Worm (Caenorhabditis elegans) whole organism, mixed stage, embryonic: ENCODE data around the gene R09H10.7.

Source experiments
- M03D4.4 ChIP-seq: sonication (generic microtip); optimal IDR thresholded peaks from 2 replicates; lab custom pipeline; 2017; ENCODE audit warnings: mild to moderate bottlenecking, missing genetic modification characterization, missing compliant biosample characterization
- bed-3 ChIP-seq: fragments of 200-800 bp; sonication (Bioruptor generic); optimal IDR thresholded peaks from 3 replicates; lab custom pipeline; 2018; ENCODE audit warnings: mild to moderate bottlenecking, missing genetic modification characterization, moderate library complexity, missing compliant biosample characterization
- blmp-1 ChIP-seq: fragments of 150-350 bp; optimal IDR thresholded peaks from 2 replicates; lab custom pipeline; 2014; ENCODE audit warnings: missing biosample characterization, missing genetic modification characterization
- ceh-39 ChIP-seq: fragments of 150-350 bp; optimal IDR thresholded peaks from 2 replicates; lab custom pipeline; 2014; ENCODE audit warnings: missing biosample characterization, missing genetic modification characterization
- ceh-43 ChIP-seq: fragments of 200-800 bp; sonication (Bioruptor generic); optimal IDR thresholded peaks from 2 replicates; lab custom pipeline; 2018; ENCODE audit warnings: mild to moderate bottlenecking, missing genetic modification characterization, moderate library complexity, missing compliant biosample characterization
- ceh-83 ChIP-seq: fragments of 200-800 bp; sonication (Bioruptor generic); optimal IDR thresholded peaks from 2 replicates; lab custom pipeline; 2018; ENCODE audit warnings: mild to moderate bottlenecking, missing genetic modification characterization, missing compliant biosample characterization
- ces-1 ChIP-seq: fragments of 150-350 bp; optimal IDR thresholded peaks from 2 replicates; lab custom pipeline; 2014; ENCODE audit warnings: missing biosample characterization, missing genetic modification reagents, missing genetic modification characterization
- cnd-1 ChIP-seq: fragments of 200-800 bp; sonication (Bioruptor generic); optimal IDR thresholded peaks from 2 replicates; lab custom pipeline; 2018; ENCODE audit warnings: mild to moderate bottlenecking, missing genetic modification characterization, missing compliant biosample characterization
- drap-1 ChIP-seq: fragments of 200-800 bp; sonication (Bioruptor generic); optimal IDR thresholded peaks from 3 replicates; lab custom pipeline; 2018; ENCODE audit warnings: mild to moderate bottlenecking, missing genetic modification characterization, missing compliant biosample characterization
- elt-1 ChIP-seq: sonication (generic microtip); optimal IDR thresholded peaks from 2 replicates; lab custom pipeline; 2017; ENCODE audit warnings: missing genetic modification characterization, mild to moderate bottlenecking, missing compliant biosample characterization, antibody characterized with exemption, moderate library complexity, borderline replicate concordance; ENCODE audit not compliant: insufficient read depth
- flh-1 ChIP-seq: fragments of 200-800 bp; sonication (Bioruptor generic); optimal IDR thresholded peaks from 2 replicates; lab custom pipeline; 2018; ENCODE audit warnings: mild to moderate bottlenecking, missing genetic modification characterization, moderate library complexity, missing compliant biosample characterization
- ham-2 ChIP-seq: fragments of 200-800 bp; sonication (Bioruptor generic); optimal IDR thresholded peaks from 2 replicates; lab custom pipeline; 2018; ENCODE audit warnings: mild to moderate bottlenecking, missing genetic modification characterization, missing compliant biosample characterization
- hlh-1 ChIP-seq: fragments of 150-350 bp; optimal IDR thresholded peaks from 2 replicates; lab custom pipeline; 2014; ENCODE audit warnings: missing biosample characterization, missing genetic modification reagents, missing genetic modification characterization
- lin-13 ChIP-seq: fragments of 150-350 bp; optimal IDR thresholded peaks from 2 replicates; lab custom pipeline; 2014; ENCODE audit warnings: missing biosample characterization, missing genetic modification characterization
- lin-32 ChIP-seq: fragments of 200-800 bp; sonication (Bioruptor generic); optimal IDR thresholded peaks from 2 replicates; lab custom pipeline; 2018; ENCODE audit warnings: mild to moderate bottlenecking, missing genetic modification characterization, missing compliant biosample characterization
- mep-1 ChIP-seq: fragments of 150-350 bp; optimal IDR thresholded peaks from 2 replicates; lab custom pipeline; 2017; ENCODE audit warnings: missing biosample characterization, missing genetic modification reagents, missing genetic modification characterization, inconsistent platforms
- mls-2 ChIP-seq: sonication (generic microtip); optimal IDR thresholded peaks from 2 replicates; lab custom pipeline; 2016; ENCODE audit warnings: mild to moderate bottlenecking, missing genetic modification characterization, moderate library complexity, missing compliant biosample characterization
- nhr-2 ChIP-seq: fragments of 150-350 bp; optimal IDR thresholded peaks from 2 replicates; lab custom pipeline; 2014; ENCODE audit warnings: missing biosample characterization, missing genetic modification characterization
- nhr-237 ChIP-seq: fragments of 150-350 bp; optimal IDR thresholded peaks from 2 replicates; lab custom pipeline; 2014; ENCODE audit warnings: missing biosample characterization, missing genetic modification characterization
- nhr-28 ChIP-seq: fragments of 150-350 bp; optimal IDR thresholded peaks from 2 replicates; lab custom pipeline; 2014; ENCODE audit warnings: missing biosample characterization, missing genetic modification characterization
- nhr-76 ChIP-seq: sonication (generic microtip); optimal IDR thresholded peaks from 2 replicates; lab custom pipeline; 2017; ENCODE audit warnings: missing biosample characterization, missing genetic modification characterization
- pha-4 ChIP-seq: fragments of 150-350 bp; optimal IDR thresholded peaks from 2 replicates; lab custom pipeline; 2018; ENCODE audit warnings: missing biosample characterization, missing genetic modification reagents, missing genetic modification characterization
- sem-2 ChIP-seq: fragments of 200-800 bp; sonication (Bioruptor generic); optimal IDR thresholded peaks from 2 replicates; lab custom pipeline; 2018; ENCODE audit warnings: mild to moderate bottlenecking, missing genetic modification characterization, missing compliant biosample characterization
- snpc-4 ChIP-seq: fragments of 150-350 bp; optimal IDR thresholded peaks from 2 replicates; lab custom pipeline; 2014; ENCODE audit warnings: missing biosample characterization, missing genetic modification characterization
- sptf-1 ChIP-seq: sonication (generic microtip); optimal IDR thresholded peaks from 2 replicates; lab custom pipeline; 2017; ENCODE audit warnings: mild to moderate bottlenecking, missing genetic modification characterization, moderate library complexity, missing compliant biosample characterization
- tbx-8 ChIP-seq: fragments of 200-800 bp; sonication (Bioruptor generic); optimal IDR thresholded peaks from 2 replicates; lab custom pipeline; 2018; ENCODE audit warnings: mild to moderate bottlenecking, missing genetic modification characterization, moderate library complexity, missing compliant biosample characterization
- unc-120 ChIP-seq: sonication (generic microtip); optimal IDR thresholded peaks from 2 replicates; lab custom pipeline; 2017; ENCODE audit warnings: missing genetic modification characterization, missing compliant biosample characterization; ENCODE audit not compliant: poor library complexity, severe bottlenecking
- unc-62 ChIP-seq: fragments of 150-350 bp; optimal IDR thresholded peaks from 2 replicates; lab custom pipeline; 2014; ENCODE audit warnings: missing biosample characterization, missing genetic modification reagents, missing genetic modification characterization
- zip-8 ChIP-seq: fragments of 150-350 bp; optimal IDR thresholded peaks from 2 replicates; lab custom pipeline; 2014; ENCODE audit warnings: missing biosample characterization, missing genetic modification characterization
- ztf-11 ChIP-seq: fragments of 150-350 bp; optimal IDR thresholded peaks from 2 replicates; lab custom pipeline; 2014; ENCODE audit warnings: missing biosample characterization, missing genetic modification characterization

Gene R09H10.7

DNA sequence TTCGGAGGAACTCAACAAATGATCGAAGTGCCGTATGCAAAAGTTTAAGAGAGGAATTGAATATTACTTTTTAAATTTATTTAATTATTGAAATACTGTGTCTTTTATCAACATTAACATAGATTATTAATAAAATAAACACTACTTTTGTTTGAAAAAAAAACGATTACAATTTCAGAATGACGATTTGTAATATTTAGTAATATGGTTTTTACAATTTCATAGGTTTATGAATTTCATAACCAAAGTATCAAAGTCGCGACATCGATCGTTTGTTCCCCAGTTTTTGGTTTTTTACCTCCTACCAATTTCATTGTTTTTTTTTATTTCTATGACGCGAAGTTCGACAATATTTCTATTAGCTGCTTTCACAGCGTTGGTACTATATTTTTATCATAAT, 20.9 kb upstream of the R09H10.7 start, which contains the start of gene R09H10.1:
R09H10.1 (plus strand) TSS at position 301 of the 400 bp plus-strand sequence.
- TF ChIP-seq elt-1 (tag; lab: Kevin White, UChicago) (no peak), snpc-4 (tag; lab: Kevin White, UChicago) (no peak), hlh-1 (tag; lab: Kevin White, UChicago) (no peak), ham-2 (no peak), nhr-76 (tag; lab: Kevin White, UChicago) (no peak), nhr-237 (tag; lab: Kevin White, UChicago) (no peak), lin-13 (tag; lab: Kevin White, UChicago) (no peak), drap-1 (GFP tag; lab: Kevin White, UChicago) (no peak)
- TF ChIP-seq, all 35 proteins: peak for 0

DNA sequence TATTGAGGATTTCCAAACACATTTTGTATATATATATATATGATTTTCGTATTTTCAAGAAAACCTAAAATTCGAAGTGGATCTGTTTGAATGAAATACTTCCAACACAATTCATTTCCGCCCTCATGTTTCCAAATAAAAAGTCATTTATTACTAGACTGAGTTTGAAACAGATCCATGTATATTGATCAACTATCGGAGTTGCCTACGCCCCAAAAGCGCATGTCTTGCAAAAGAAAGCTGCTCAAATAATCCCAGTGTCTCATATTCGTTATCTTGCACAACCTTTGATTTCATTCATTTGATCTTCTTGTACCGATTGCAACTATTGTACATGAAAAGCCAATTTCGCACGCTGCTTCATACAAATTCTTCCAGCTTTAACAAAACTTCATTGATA, 18.3 kb upstream of the R09H10.7 start, which contains the start of gene R09H10.2:
R09H10.2 (plus strand) TSS at position 301 of the 400 bp plus-strand sequence.
- TF ChIP-seq unc-120 (tag; lab: Kevin White, UChicago) (no peak), lin-32 (GFP tag; lab: Kevin White, UChicago) (no peak), nhr-2 (tag; lab: Kevin White, UChicago) (no peak), mls-2 (tag; lab: Kevin White, UChicago) (no peak), nhr-28 (tag; lab: Kevin White, UChicago) (no peak), zip-8 (tag; lab: Kevin White, UChicago) (no peak), sptf-1 (tag; lab: Kevin White, UChicago) (no peak), sem-2 (no peak), hlh-1 (tag; lab: Kevin White, UChicago) (no peak), unc-62 (GFP tag; lab: Kevin White, UChicago) (no peak), flh-1 (no peak), elt-1 (tag; lab: Kevin White, UChicago) (no peak), ceh-43 (GFP tag; lab: Kevin White, UChicago) (no peak), tbx-8 (GFP tag; lab: Kevin White, UChicago) (no peak), drap-1 (GFP tag; lab: Kevin White, UChicago) (no peak), lin-13 (tag; lab: Kevin White, UChicago) (no peak), blmp-1 (tag; lab: Kevin White, UChicago) (no peak), ztf-11 (tag; lab: Kevin White, UChicago) (no peak), ceh-39 (tag; lab: Kevin White, UChicago) (no peak)

DNA sequence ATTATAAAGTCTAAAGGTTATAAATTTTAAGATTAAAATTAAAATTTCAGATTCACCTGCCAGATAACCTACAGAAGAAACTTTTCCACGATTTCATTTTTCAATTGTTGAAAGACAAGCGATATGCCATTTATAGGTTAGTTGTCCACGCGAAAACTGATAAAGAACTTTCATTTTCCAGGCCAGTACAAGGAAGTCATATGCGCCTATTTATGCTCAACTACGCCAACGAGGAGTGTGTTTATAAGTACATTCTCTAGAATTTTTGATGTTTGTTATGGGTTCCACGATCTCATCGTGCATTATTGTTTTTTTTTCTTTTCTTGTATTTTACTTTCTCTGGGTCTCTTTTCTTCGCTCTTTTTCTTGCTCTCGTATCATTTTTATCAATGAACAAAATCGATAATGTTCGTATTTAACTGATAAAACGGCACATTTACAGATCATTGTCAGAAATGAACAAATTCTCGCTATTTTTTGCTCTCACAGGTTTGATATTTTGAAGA, 14.3 kb upstream of the R09H10.7 start, which contains the start of gene R09H10.3:
R09H10.3 (plus strand) TSS at position 456 of the 506 bp plus-strand sequence.
- TF ChIP-seq mep-1 (tag; lab: Kevin White, UChicago) (no peak), blmp-1 (tag; lab: Kevin White, UChicago) (no peak), sem-2 (no peak)

DNA sequence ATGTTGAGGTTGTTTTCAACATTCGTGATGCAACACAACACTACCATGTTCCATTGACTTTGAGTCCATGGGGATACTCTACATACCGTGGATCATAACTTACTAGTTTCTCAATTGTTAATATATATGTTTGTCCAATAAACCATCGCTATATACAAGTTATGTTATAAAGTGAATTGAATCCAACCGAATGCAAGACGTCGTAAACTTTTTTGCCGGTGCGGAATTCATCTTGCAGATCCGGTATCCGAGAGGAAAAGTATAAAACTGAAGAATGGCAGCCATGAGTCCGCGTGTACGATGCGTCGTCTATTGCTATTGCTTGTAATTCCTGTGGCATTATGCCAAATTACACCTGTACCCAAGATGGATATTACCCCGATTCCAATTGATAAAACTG, 12.6 kb upstream of the R09H10.7 start, which contains the start of gene R09H10.6:
R09H10.6 (plus strand) TSS at position 301 of the 400 bp plus-strand sequence.
- no peak for TF ChIP-seq bed-3 (GFP tag; lab: Kevin White, UChicago)
- no peak for TF ChIP-seq mls-2 (tag; lab: Kevin White, UChicago)
- TF ChIP-seq snpc-4 (tag; lab: Kevin White, UChicago) = no peak
- TF ChIP-seq sem-2 = no peak
- TF ChIP-seq flh-1 = no peak
- TF ChIP-seq M03D4.4 (tag; lab: Kevin White, UChicago) = no peak
- no peak for TF ChIP-seq pha-4 (tag; lab: Kevin White, UChicago)
- TF ChIP-seq ceh-83 (GFP tag; lab: Kevin White, UChicago) = no peak

DNA sequence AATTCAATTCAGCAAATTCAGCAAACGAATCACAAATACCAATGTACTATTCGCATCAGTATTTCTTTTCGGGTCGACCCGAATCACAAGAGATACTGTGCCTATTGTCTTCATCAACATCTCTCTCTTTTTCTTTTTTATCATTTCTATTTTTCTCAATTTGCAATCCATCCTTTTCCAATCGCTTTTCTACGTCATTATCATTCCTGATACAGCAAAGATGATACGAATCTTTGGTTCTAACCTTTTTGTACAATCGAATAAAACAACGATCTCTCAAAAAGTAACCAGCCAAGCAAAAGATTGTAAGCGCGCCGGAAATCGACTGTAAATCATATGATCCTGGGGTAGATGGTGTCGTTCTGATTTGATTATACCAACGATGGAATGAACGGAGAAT, 11.0 kb upstream of the R09H10.7 start:
- TF ChIP-seq ztf-11 (tag; lab: Kevin White, UChicago) = no peak
- no peak for TF ChIP-seq nhr-237 (tag; lab: Kevin White, UChicago)
- no peak for TF ChIP-seq cnd-1 (tag; lab: Kevin White, UChicago)
- TF ChIP-seq snpc-4 (tag; lab: Kevin White, UChicago) = no peak
- no peak for TF ChIP-seq ces-1 (GFP tag; lab: Kevin White, UChicago)
- TF ChIP-seq ceh-43 (GFP tag; lab: Kevin White, UChicago) = no peak
- TF ChIP-seq ham-2 = no peak
- no peak for TF ChIP-seq lin-32 (GFP tag; lab: Kevin White, UChicago)
- no peak for TF ChIP-seq bed-3 (GFP tag; lab: Kevin White, UChicago)
- no peak for TF ChIP-seq mep-1 (tag; lab: Kevin White, UChicago)
